Worm (Caenorhabditis elegans) whole organism, L4 larva: ENCODE measurements around the gene nhr-132.

Experiments
- dpl-1 ChIP-seq: fragments of 150-350 bp; optimal IDR thresholded peaks from 2 replicates; lab custom pipeline; 2014; ENCODE audit warnings: missing biosample characterization, missing genetic modification reagents, missing genetic modification characterization
- lin-13 ChIP-seq: fragments of 150-350 bp; optimal IDR thresholded peaks from 2 replicates; lab custom pipeline; 2014; ENCODE audit warnings: missing biosample characterization, missing genetic modification reagents, missing genetic modification characterization
- lin-38 ChIP-seq: fragments of 200-800 bp; sonication (Bioruptor generic); IDR thresholded peaks from 2 replicates; pipeline ENCODE4 v1.3.6; 2022; ENCODE audit warnings: missing genetic modification reagents, missing genetic modification characterization, missing compliant biosample characterization
- lin-39 ChIP-seq: fragments of 150-350 bp; optimal IDR thresholded peaks from 2 replicates; lab custom pipeline; 2014; ENCODE audit warnings: missing biosample characterization, missing genetic modification reagents, missing genetic modification characterization
- nhr-41 ChIP-seq: fragments of 200-800 bp; sonication (Bioruptor generic); IDR thresholded peaks from 2 replicates; pipeline ENCODE4 v1.3.6; 2022; ENCODE audit warnings: missing genetic modification reagents, missing genetic modification characterization, missing compliant biosample characterization
- pha-4 ChIP-seq, 2 experiments: fragments of 150-350 bp in 1 of 2; fragments of 200-800 bp in 1 of 2; sonication (Bioruptor generic) in 1 of 2; IDR thresholded peaks in 1 of 2; optimal IDR thresholded peaks in 1 of 2; 2 replicates each; pipeline versions ENCODE4 v1.3.6 to Lab custom; 2014 to 2022; ENCODE audit warnings: missing genetic modification characterization in 2 of 2, missing genetic modification reagents in 2 of 2, missing biosample characterization in 1 of 2, missing compliant biosample characterization in 1 of 2

DNA sequence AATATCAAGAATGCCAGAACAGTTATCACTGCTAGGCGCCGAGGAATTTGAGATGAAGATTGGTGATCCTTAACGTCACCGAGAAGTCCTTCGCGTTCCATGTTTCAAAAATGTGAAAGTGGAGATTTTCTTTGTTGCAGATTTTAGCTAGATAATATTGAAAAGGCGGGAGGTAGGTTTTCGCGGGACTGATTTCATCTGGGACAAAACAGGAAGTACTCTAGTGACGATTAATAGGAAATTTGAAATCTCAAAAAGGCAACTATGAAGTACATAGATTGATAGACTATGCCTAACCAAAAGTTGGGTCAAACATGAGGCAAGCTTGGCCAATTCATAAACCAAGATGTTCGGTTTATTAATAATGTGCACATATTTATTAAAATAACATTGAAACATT lies 18.8 kb downstream of the nhr-132 start, which contains the start of gene C14C6.8:
- TF ChIP-seq lin-38 (GFP tag; lab: Robert Waterston, UW) (no peak), lin-13 (GFP tag; lab: Kevin White, UChicago) (no peak), lin-39 (tag; lab: Kevin White, UChicago) (no peak), pha-4 (GFP tag; IDR thresholded peaks at IDR 0.05; lab: Robert Waterston, UW) (no peak), pha-4 (tag; optimal IDR thresholded peaks at IDR 0.05; lab: Kevin White, UChicago) (no peak), nhr-41 (GFP tag; lab: Robert Waterston, UW) (no peak), dpl-1 (GFP tag; lab: Kevin White, UChicago) (no peak)
